Worm (Caenorhabditis elegans) whole organism, midembryonic: Measurements from ENCODE around the gene tyra-3.

Experiments
- T22C8.4 ChIP-seq: fragments of 200-800 bp; sonication (Bioruptor generic); IDR thresholded peaks from 2 replicates; pipeline ENCODE4 v1.3.6; 2022; ENCODE audit warnings: missing genetic modification characterization, missing compliant biosample characterization
- cog-1 ChIP-seq: sonication (generic microtip); optimal IDR thresholded peaks from 2 replicates; lab custom pipeline; 2016; ENCODE audit warnings: missing genetic modification characterization, missing compliant biosample characterization
- flt-1 ChIP-seq: fragments of 200-800 bp; sonication (Bioruptor generic); IDR thresholded peaks from 2 replicates; pipeline ENCODE4 v1.3.6; 2022; ENCODE audit warnings: missing genetic modification characterization, missing compliant biosample characterization
- klf-2 ChIP-seq: fragments of 200-800 bp; sonication (Bioruptor generic); conservative IDR thresholded peaks from 2 replicates; pipeline ENCODE4 v1.3.6; 2022; ENCODE audit warnings: missing genetic modification reagents, missing genetic modification characterization, missing compliant biosample characterization
- med-1 ChIP-seq: sonication (generic microtip); optimal IDR thresholded peaks from 2 replicates; lab custom pipeline; 2017; ENCODE audit warnings: missing genetic modification characterization, mild to moderate bottlenecking, missing compliant biosample characterization, antibody characterized with exemption, missing genetic modification reagents; ENCODE audit not compliant: insufficient read depth
- ref-1 ChIP-seq: fragments of 200-800 bp; sonication (Bioruptor generic); conservative IDR thresholded peaks from 2 replicates; pipeline ENCODE4 v1.3.6; 2022; ENCODE audit warnings: missing genetic modification reagents, missing genetic modification characterization, missing compliant biosample characterization
- tab-1 ChIP-seq: fragments of 200-800 bp; sonication (Bioruptor generic); IDR thresholded peaks from 2 replicates; pipeline ENCODE4 v1.3.6; 2022; ENCODE audit warnings: missing genetic modification characterization, missing compliant biosample characterization
- ztf-23 ChIP-seq: fragments of 200-800 bp; sonication (Bioruptor generic); IDR thresholded peaks from 2 replicates; pipeline ENCODE4 v1.3.6; 2022; ENCODE audit warnings: missing genetic modification reagents, missing genetic modification characterization, missing compliant biosample characterization
- ztf-29 ChIP-seq: fragments of 200-800 bp; sonication (Bioruptor generic); IDR thresholded peaks from 2 replicates; pipeline ENCODE4 v1.3.6; 2022; ENCODE audit warnings: missing genetic modification reagents, missing genetic modification characterization, missing compliant biosample characterization

The tyra-3 gene

DNA sequence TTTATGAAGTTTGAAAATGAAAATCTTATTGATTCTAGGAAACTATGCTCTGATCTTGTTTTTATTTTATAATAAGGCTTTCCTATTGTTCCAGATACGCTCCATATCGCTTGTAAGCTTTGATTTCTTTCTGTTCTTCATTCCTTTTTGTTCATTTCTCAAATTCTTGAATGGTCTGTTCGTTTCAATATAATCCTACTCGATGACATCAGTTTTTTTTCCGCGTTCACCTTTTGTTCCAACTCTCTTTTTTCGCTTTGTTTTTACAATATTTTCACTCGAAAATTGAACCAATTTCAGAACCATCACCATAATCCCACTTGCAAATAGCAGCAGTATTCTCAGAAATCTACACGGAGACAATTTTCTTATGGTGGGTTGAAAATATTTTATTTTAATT lies at the start of gene tyra-3:
TSS of gene tyra-3 (plus strand) at position 301 of the 400 bp plus-strand sequence.
- TF ChIP-seq flt-1 (GFP tag; lab: Robert Waterston, UW) (no peak), T22C8.4 (GFP tag; lab: Robert Waterston, UW) (no peak), klf-2 (GFP tag; lab: Robert Waterston, UW) (no peak), cog-1 (tag; lab: Kevin White, UChicago) (no peak), ztf-29 (no peak)

ce11 chrX:4899623-4900022 lies 48.2 kb upstream of the tyra-3 start:
- TF ChIP-seq ztf-29 (no peak), klf-2 (GFP tag; lab: Robert Waterston, UW) (no peak), ref-1 (no peak), flt-1 (GFP tag; lab: Robert Waterston, UW) (no peak), cog-1 (tag; lab: Kevin White, UChicago) (no peak), tab-1 (GFP tag; lab: Robert Waterston, UW) (no peak)

DNA sequence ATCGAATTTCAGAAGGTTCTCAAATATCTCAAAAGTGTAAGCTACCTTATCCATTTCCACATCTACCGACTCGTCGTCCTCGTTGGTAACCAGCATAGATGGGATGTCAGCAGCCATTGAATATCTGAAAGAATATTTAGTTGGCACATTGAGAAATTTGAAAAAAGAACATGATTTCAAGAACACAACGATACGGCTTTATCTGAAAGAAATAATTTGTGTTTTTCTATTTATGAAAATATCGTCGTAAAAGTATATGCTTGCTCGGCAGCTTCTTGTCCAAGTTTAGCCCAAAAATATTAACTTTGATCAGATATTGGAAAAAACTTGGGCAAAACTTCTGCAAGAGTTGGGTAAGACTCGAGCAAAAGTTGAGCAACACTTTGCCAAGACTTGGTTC lies 47.2 kb upstream of the tyra-3 start, which contains the start of gene T07F12.4:
TSS of gene T07F12.4 (minus strand) at position 130 of the 400 bp plus-strand sequence.
- TF ChIP-seq cog-1 (tag; lab: Kevin White, UChicago) (no peak), tab-1 (GFP tag; lab: Robert Waterston, UW) (no peak), ztf-29 (no peak), klf-2 (GFP tag; lab: Robert Waterston, UW) (no peak), ztf-23 (GFP tag; lab: Robert Waterston, UW) (no peak), flt-1 (GFP tag; lab: Robert Waterston, UW) (no peak), T22C8.4 (GFP tag; lab: Robert Waterston, UW) (no peak), med-1 (GFP tag; lab: Kevin White, UChicago) (no peak)

DNA sequence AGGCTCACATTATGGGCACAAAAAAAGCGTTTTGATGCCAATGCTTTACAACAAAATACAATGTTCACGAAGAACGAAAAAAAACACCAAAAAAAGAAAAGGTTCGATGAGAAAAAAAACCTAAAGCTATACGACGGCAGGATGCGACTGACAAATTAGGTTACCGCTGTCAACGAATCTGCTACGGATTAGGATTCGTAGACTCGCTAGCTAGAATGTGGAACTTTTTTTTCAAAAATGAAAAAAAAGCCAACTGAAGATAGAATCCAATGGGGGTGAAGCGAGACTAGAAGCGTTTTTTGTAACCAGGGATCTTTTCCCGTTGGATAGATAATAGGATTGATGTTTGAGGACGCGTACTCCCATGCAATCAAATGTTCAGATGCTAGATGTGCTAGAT lies 45.9 kb upstream of the tyra-3 start:
- TF ChIP-seq cog-1 (tag; lab: Kevin White, UChicago) = no peak
- TF ChIP-seq ref-1 = no peak
- TF ChIP-seq klf-2 (GFP tag; lab: Robert Waterston, UW) = no peak
- no peak for TF ChIP-seq tab-1 (GFP tag; lab: Robert Waterston, UW)

DNA sequence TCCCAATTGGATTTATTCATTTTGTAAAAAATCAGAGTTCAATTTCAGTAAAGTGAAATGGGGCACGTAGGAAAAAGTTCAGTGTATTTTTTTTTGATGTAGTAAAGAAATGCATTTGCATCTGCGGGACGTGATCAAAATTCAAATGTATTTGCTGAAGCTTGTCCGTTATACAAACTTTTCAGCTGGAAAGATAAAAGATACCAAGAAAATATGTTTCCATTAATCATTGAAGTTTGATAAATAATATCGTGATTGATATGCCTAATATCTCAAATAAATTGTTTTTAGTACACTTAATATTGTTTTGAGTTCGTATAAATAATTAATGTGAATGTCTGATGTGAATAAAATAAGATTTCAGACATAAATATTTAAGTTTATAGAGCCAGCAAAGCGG lies 45.5 kb upstream of the tyra-3 start:
- TF ChIP-seq med-1 (GFP tag; lab: Kevin White, UChicago) = no peak
- no peak for TF ChIP-seq ztf-29
- no peak for TF ChIP-seq flt-1 (GFP tag; lab: Robert Waterston, UW)
- no peak for TF ChIP-seq ztf-23 (GFP tag; lab: Robert Waterston, UW)
- TF ChIP-seq klf-2 (GFP tag; lab: Robert Waterston, UW) = no peak
- TF ChIP-seq T22C8.4 (GFP tag; lab: Robert Waterston, UW) = no peak
- no peak for TF ChIP-seq ref-1
- no peak for TF ChIP-seq tab-1 (GFP tag; lab: Robert Waterston, UW)
- no peak for TF ChIP-seq cog-1 (tag; lab: Kevin White, UChicago)

DNA sequence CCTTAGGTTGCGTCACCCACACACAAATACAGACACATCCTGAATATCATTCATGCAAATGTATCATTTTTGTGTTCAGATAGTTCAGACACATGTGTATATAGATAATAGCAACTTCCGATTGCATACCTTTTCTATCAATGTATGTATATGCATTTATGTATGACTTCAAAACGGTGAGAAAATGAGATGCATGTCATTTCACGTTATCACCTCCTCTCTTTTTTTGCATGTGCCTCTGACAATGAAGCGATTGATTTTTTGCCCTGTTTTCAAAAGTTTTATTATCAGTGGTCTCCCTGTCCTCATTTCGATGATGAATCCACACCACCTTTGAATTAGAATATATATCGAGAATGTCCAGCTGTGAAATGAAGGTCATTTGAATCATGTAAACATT lies 42.0 kb upstream of the tyra-3 start, which contains the start of gene K05B2.2:
TSS of gene K05B2.2 (plus strand) at position 278 of the 400 bp plus-strand sequence.
- TF ChIP-seq T22C8.4 (GFP tag; lab: Robert Waterston, UW) (no peak), cog-1 (tag; lab: Kevin White, UChicago) (no peak), ztf-29 (no peak), ztf-23 (GFP tag; lab: Robert Waterston, UW) (no peak), ref-1 (no peak), tab-1 (GFP tag; lab: Robert Waterston, UW) (no peak), klf-2 (GFP tag; lab: Robert Waterston, UW) (no peak), flt-1 (GFP tag; lab: Robert Waterston, UW) (no peak), med-1 (GFP tag; lab: Kevin White, UChicago) (no peak)

DNA sequence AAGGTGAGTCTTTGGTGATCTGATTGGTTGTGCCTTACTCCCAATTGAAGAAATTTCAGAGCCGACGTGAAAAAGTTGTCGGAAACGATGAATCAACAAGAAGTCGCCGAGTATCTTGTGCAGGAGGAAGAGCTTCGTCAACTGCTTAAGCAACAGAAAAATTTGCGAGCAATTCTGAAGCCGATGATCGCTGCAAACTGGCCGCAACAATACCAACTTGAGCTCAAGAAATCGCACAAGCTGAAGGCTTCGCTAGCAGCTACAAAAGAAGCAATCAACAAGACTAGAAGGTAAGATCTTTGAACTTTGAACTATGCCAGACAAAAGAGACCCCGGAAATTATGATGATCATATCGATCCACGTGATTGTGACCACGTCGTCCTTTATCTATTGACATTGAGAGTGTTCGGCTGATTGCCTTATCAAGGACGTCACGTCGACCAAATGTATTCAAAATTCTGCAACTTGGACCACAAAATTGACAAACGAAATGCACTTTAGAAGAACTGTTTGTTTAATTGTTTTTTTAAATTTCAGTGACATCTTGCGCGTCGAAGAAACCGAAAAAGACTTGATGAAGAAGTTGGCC lies 36.5 kb upstream of the tyra-3 start:
- TF ChIP-seq klf-2 (GFP tag; lab: Robert Waterston, UW) = no peak
- no peak for TF ChIP-seq ztf-29
- TF ChIP-seq med-1 (GFP tag; lab: Kevin White, UChicago) = no peak
- no peak for TF ChIP-seq tab-1 (GFP tag; lab: Robert Waterston, UW)
- TF ChIP-seq ztf-23 (GFP tag; lab: Robert Waterston, UW) = no peak

DNA sequence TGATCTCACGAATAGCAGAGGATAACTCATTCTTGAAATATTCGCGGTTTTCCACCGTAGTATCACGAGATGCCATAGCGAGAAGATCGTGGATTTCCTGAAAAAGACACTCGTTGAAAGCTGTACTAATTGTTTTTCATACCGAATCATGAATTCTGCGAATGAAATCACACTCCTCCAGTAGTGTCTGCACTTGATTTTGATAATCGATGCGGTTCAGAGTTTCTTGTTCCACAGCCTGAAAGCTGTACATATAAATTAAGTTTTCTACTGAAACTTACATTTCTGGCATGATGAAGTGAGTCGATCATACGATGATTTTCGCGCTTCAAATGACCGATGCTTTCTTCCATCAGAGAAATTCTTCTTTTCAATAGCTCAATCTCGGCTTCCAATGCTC lies 33.4 kb upstream of the tyra-3 start:
- TF ChIP-seq cog-1 (tag; lab: Kevin White, UChicago) = no peak
- no peak for TF ChIP-seq flt-1 (GFP tag; lab: Robert Waterston, UW)
- no peak for TF ChIP-seq ztf-23 (GFP tag; lab: Robert Waterston, UW)
- TF ChIP-seq med-1 (GFP tag; lab: Kevin White, UChicago) = no peak
- TF ChIP-seq klf-2 (GFP tag; lab: Robert Waterston, UW) = no peak
- no peak for TF ChIP-seq tab-1 (GFP tag; lab: Robert Waterston, UW)
- TF ChIP-seq T22C8.4 (GFP tag; lab: Robert Waterston, UW) = no peak
- TF ChIP-seq ref-1 = no peak
- TF ChIP-seq ztf-29 = no peak

ce11 chrX:4915879-4916278 lies 32.0 kb upstream of the tyra-3 start, which contains the start of gene ifa-4:
Gene ifa-4, minus strand, starts transcription at chrX:4915979.
- TF ChIP-seq ztf-23 (GFP tag; lab: Robert Waterston, UW) = no peak
- no peak for TF ChIP-seq klf-2 (GFP tag; lab: Robert Waterston, UW)
- no peak for TF ChIP-seq ref-1
- TF ChIP-seq med-1 (GFP tag; lab: Kevin White, UChicago) = no peak
- TF ChIP-seq T22C8.4 (GFP tag; lab: Robert Waterston, UW) = no peak
- no peak for TF ChIP-seq flt-1 (GFP tag; lab: Robert Waterston, UW)
- TF ChIP-seq tab-1 (GFP tag; lab: Robert Waterston, UW) = no peak
- TF ChIP-seq ztf-29 = no peak
- TF ChIP-seq cog-1 (tag; lab: Kevin White, UChicago) = no peak
